Fruit fly (Drosophila melanogaster) whole organism: ENCODE measurements around the gene yuri.

ENCODE experiments used
- CG8478 ChIP-seq: fragments of >200 bp; optimal IDR thresholded peaks from 2 replicates; lab custom pipeline; 2018; ENCODE audit warnings: inconsistent platforms
- Dll ChIP-seq: fragments of >200 bp; optimal IDR thresholded peaks from 2 replicates; lab custom pipeline; 2017
- EcR ChIP-seq, 2 experiments: fragments of >200 bp; optimal IDR thresholded peaks; 2 replicates each; lab custom pipeline; 2017; ENCODE audit warnings: missing biosample characterization in 2 of 2, missing genetic modification characterization in 2 of 2, missing genetic modification reagents in 2 of 2
- pan ChIP-seq: fragments of >200 bp; optimal IDR thresholded peaks from 2 replicates; lab custom pipeline; 2017
- psq ChIP-seq: fragments of >200 bp; optimal IDR thresholded peaks from 2 replicates; lab custom pipeline; 2017
- usp ChIP-seq: fragments of >200 bp; optimal IDR thresholded peaks from 2 replicates; lab custom pipeline; 2017; ENCODE audit warnings: missing biosample characterization, missing genetic modification characterization, mixed read lengths

DNA sequence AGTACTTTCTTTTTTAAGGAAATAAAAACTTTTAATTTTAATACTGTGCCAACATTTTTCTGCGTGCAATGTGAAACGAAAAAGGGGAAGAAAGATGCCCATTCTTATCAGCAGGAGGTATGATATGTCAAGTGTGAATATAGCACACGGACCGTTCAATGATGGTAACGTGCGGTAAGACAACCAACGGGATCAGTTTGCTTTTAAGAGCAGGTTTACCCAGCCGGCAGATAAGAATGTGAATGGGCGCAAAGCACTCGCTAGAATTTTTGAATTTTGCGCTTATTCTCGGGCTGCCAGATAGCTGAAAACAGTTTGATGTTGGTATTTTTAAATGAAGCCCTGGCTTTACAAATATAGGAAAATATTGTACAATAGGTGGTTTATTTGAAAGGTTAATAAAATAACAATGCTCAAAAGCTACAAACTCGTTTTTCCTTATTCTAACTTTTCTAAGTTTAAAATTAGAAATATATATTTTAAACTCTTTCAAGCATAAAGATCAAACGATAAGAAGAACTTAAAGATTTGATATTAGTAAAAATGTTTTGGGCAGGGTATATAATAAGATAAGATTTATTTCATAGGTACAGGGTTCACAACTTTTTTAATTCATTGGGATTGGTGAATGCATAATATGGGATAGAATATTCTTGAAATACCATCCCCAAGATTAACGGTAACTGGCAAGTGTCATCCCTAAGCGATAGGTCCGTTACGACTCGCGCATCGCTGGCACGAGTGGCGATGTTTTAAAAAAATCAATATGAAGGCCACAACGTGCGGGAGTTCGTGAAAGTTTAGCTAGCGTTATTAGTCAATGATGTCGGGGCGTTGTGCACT, 16.1 kb downstream of the yuri start, which contains the start of gene dao:
- TF ChIP-seq usp (GFP tag; lab: Kevin White, UChicago) (no peak), CG8478 (lab: Kevin White, UChicago) (no peak), EcR (GFP tag; optimal IDR thresholded peaks at IDR 0.05; lab: Kevin White, UChicago) (no peak), psq (lab: Kevin White, UChicago) (no peak), Dll (no peak), pan (lab: Kevin White, UChicago) (no peak)
